Worm (Caenorhabditis elegans) whole organism, late embryonic: ENCODE measurements around the gene clec-197.

Source experiments
- F13H6.1 ChIP-seq: sonication (generic microtip); optimal IDR thresholded peaks from 2 replicates; lab custom pipeline; 2016; ENCODE audit warnings: missing genetic modification characterization, missing compliant biosample characterization
- T23F11.4 ChIP-seq: fragments of 200-800 bp; sonication (Bioruptor generic); optimal IDR thresholded peaks from 2 replicates; lab custom pipeline; 2018; ENCODE audit warnings: mild to moderate bottlenecking, missing genetic modification characterization, missing compliant biosample characterization
- ceh-2 ChIP-seq: sonication (generic microtip); optimal IDR thresholded peaks from 2 replicates; lab custom pipeline; 2016; ENCODE audit warnings: missing genotype, missing genetic modification characterization, missing compliant biosample characterization
- fkh-10 ChIP-seq: fragments of 150-350 bp; optimal IDR thresholded peaks from 2 replicates; lab custom pipeline; 2014; ENCODE audit warnings: missing biosample characterization, missing genetic modification reagents, missing genetic modification characterization
- hlh-30 ChIP-seq: sonication (generic microtip); optimal IDR thresholded peaks from 2 replicates; lab custom pipeline; 2017; ENCODE audit warnings: antibody characterized with exemption, missing genetic modification characterization, missing compliant biosample characterization; ENCODE audit not compliant: insufficient read depth
- hlh-6 ChIP-seq: sonication (generic microtip); optimal IDR thresholded peaks from 2 replicates; lab custom pipeline; 2016; ENCODE audit warnings: missing genotype, missing genetic modification characterization, missing compliant biosample characterization
- nhr-11 ChIP-seq: fragments of 150-350 bp; optimal IDR thresholded peaks from 2 replicates; lab custom pipeline; 2014; ENCODE audit warnings: missing biosample characterization, missing genetic modification characterization
- pag-3 ChIP-seq: sonication (generic microtip); optimal IDR thresholded peaks from 2 replicates; lab custom pipeline; 2016; ENCODE audit warnings: missing compliant biosample characterization, missing genetic modification characterization, borderline replicate concordance
- pha-4 ChIP-seq: fragments of 150-350 bp; optimal IDR thresholded peaks from 2 replicates; lab custom pipeline; 2018; ENCODE audit warnings: missing biosample characterization, missing genetic modification reagents, missing genetic modification characterization
- sox-4 ChIP-seq: sonication (generic microtip); optimal IDR thresholded peaks from 2 replicates; lab custom pipeline; 2017; ENCODE audit warnings: mild to moderate bottlenecking, missing genetic modification characterization, inconsistent platforms, missing compliant biosample characterization

DNA sequence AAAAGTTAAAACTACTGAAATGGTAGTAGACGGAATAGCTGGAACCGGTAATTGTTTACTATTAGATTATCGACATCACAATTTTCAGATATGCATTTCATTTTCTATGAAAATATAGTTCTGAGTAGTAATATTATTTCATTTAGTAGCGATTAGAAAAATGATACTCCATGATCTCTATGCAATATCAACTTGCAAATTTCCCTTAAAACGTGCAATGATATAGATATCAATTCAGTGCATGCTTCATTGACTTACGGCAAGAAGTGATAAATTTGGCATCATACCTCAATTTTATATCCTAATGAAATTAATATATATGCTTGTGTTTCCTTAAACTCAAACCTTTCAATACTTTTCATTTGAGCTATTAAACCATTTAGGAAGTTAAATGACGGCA, 3.8 kb downstream of the clec-197 start, which contains the start of gene C49C3.21:
- TF ChIP-seq F13H6.1 (tag; lab: Kevin White, UChicago) (no peak), hlh-30 (no peak), pha-4 (no peak), nhr-11 (tag; lab: Kevin White, UChicago) (no peak), ceh-2 (tag; lab: Kevin White, UChicago) (no peak), pag-3 (tag; lab: Kevin White, UChicago) (no peak), hlh-6 (tag; lab: Kevin White, UChicago) (no peak), sox-4 (tag; lab: Kevin White, UChicago) (no peak), fkh-10 (GFP tag; lab: Kevin White, UChicago) (no peak), T23F11.4 (GFP tag; lab: Kevin White, UChicago) (no peak)
